Worm (Caenorhabditis elegans): ENCODE data around the gene T03D8.6.

Gene T03D8.6

DNA sequence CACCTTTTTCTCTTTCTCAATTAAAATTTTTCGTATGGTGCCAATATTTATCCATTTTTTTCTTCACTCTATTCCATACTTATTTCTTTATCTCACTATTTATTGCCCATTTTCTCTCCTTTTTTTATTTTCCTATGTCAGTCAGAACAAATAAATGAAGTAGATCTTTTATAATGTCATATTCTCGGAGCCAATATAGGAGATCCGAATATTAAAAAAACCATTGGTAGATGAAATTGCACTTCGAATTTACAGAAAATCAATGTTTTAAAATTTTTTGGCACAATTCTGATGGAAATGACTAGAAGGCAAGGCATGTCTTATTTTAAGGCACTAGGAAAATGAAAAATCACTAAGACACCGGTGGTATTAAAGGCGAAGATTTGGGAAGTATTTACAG is 29.5 kb downstream of the T03D8.6 start:
- TF ChIP-seq unc-39 (tag; optimal IDR thresholded peaks at IDR 0.05) (no peak), mbf-1 (tag; optimal IDR thresholded peaks at IDR 0.05) (peak; percentile 9)

DNA sequence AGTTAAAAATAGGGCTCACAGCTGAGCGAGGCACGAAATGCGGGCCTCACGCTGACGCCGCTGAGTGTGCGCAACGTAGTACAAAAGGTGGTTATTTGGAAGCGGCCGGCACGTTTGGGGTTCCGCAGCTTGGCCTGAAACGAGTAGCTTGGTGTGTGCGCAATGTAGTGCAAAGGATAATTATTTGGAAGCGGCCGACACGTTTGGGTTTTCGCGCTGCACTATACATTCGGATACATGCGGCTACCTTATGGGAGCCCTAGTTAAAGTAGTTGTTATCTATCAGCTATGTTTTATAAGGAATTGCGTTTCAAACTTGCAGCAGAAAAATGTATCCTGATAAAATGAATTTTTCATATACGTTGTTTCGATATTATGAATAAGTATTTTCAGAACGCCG is 30.1 kb downstream of the T03D8.6 start, which contains the start of gene Y44A6D.1:
TSS of gene Y44A6D.1 (minus strand) at position 23 of the 400 bp plus-strand sequence.
- peak; percentile 73 for TF ChIP-seq snpc-4 (tag; optimal IDR thresholded peaks at IDR 0.05)
- no peak for TF ChIP-seq nhr-23 (tag; optimal IDR thresholded peaks at IDR 0.05)

DNA sequence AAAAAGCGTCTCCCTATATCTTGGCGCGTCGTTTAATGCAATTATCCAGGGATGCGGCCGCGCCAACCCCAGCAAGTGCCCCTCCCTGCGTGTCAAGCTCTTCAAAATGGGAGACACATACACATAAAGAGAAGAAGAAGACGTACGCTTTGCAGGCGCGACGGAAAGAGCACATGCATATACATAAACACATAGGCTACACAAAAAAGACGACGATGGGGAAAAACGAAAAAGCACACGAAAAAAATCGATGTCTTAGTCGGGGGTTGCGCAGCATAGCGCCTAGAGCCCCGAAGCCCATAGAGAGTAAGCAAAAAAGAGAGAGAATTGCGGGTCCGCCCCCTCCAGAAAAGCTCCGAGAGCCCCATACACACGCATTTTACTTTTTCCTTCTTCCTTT is 31.0 kb downstream of the T03D8.6 start, which contains the start of gene tpan-1:
TSS of gene tpan-1 (plus strand) at position 398 of the 400 bp plus-strand sequence.
- no peak for TF ChIP-seq ceh-82 (tag; optimal IDR thresholded peaks at IDR 0.05)
- TF ChIP-seq sma-9 (GFP tag; optimal IDR thresholded peaks at IDR 0.05) = no peak
- no peak for TF ChIP-seq sma-9 (tag; optimal IDR thresholded peaks at IDR 0.05)
- no peak for TF ChIP-seq gmeb-1 (tag; optimal IDR thresholded peaks at IDR 0.05)
- TF ChIP-seq ztf-4 (tag; optimal IDR thresholded peaks at IDR 0.05) = no peak
- TF ChIP-seq crh-2 (tag; optimal IDR thresholded peaks at IDR 0.05) = peak; percentile 76
- peak; percentile 85 for TF ChIP-seq zag-1 (tag; optimal IDR thresholded peaks at IDR 0.05)
- TF ChIP-seq nhr-23 (tag; optimal IDR thresholded peaks at IDR 0.05) = no peak
- TF ChIP-seq F13H6.1 (tag; optimal IDR thresholded peaks at IDR 0.05) = peak; percentile 53
- TF ChIP-seq mdl-1 (tag; optimal IDR thresholded peaks at IDR 0.05) = peak in 1 of 2 experiments; percentile 73
- peak; percentile 90 for TF ChIP-seq unc-55 (GFP tag; optimal IDR thresholded peaks at IDR 0.05)
- TF ChIP-seq nhr-237 (tag; optimal IDR thresholded peaks at IDR 0.05) = no peak
- TF ChIP-seq C34F6.9 (tag; optimal IDR thresholded peaks at IDR 0.05) = peak; percentile 75
- TF ChIP-seq sem-4 (tag; optimal IDR thresholded peaks at IDR 0.05) = peak; percentile 36
- peak; percentile 64 for TF ChIP-seq nhr-129 (tag; optimal IDR thresholded peaks at IDR 0.05)
- peak; percentile 91 for TF ChIP-seq Y55F3AM.14 (GFP tag; optimal IDR thresholded peaks at IDR 0.05)
- TF ChIP-seq mbf-1 (tag; optimal IDR thresholded peaks at IDR 0.05) = no peak
- TF ChIP-seq egl-27 (tag; optimal IDR thresholded peaks at IDR 0.05) = peak; percentile 16
- no peak for TF ChIP-seq ztf-11 (tag; optimal IDR thresholded peaks at IDR 0.05)
- TF ChIP-seq lin-13 (GFP tag; optimal IDR thresholded peaks at IDR 0.05) = no peak
- TF ChIP-seq mab-5 (tag; optimal IDR thresholded peaks at IDR 0.05) = peak; percentile 22
- TF ChIP-seq blmp-1 (tag; optimal IDR thresholded peaks at IDR 0.05; ENCODE audit: insufficient read depth) = no peak
- TF ChIP-seq unc-39 (tag; optimal IDR thresholded peaks at IDR 0.05) = no peak
- TF ChIP-seq nhr-11 (tag; optimal IDR thresholded peaks at IDR 0.05) = no peak
- no peak for TF ChIP-seq elt-1 (tag; optimal IDR thresholded peaks at IDR 0.05)
- TF ChIP-seq sma-3 (GFP tag; optimal IDR thresholded peaks at IDR 0.05) = no peak
- no peak for TF ChIP-seq nhr-77 (tag; optimal IDR thresholded peaks at IDR 0.05)
- 0 out of 2 replicates have a peak, but pooled peaks have one; percentile 79 for TF ChIP-seq ztf-1 (GFP tag; conservative IDR thresholded peaks at IDR 0.05)
- TF ChIP-seq lin-11 (tag; optimal IDR thresholded peaks at IDR 0.05) = peak; percentile 75
- TF ChIP-seq lsy-2 (tag; optimal IDR thresholded peaks at IDR 0.05) = peak; percentile 29 to 57
- TF ChIP-seq peb-1 (tag; optimal IDR thresholded peaks at IDR 0.05) = no peak
- TF ChIP-seq aly-2 (tag; optimal IDR thresholded peaks at IDR 0.05) = no peak

DNA sequence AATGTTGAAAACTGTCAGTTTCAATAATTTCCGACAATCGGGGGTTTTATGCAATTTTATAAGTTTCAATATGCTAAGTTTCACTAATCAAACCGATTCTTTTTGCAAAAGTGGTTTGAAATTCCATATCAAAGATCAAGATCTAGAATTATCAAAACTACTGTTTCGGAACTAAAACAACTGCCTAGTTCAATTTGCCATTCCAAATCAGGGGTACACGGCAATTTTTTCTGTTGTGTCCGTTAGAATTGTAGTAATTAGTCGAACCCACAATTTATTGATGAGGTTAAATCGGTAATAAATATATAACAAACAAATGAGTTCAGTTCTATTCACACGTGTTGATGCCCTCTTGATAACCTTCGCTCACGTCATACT is 34.3 kb downstream of the T03D8.6 start:
- TF ChIP-seq snpc-4 (tag; optimal IDR thresholded peaks at IDR 0.05) = no peak
- TF ChIP-seq unc-62 (GFP tag; optimal IDR thresholded peaks at IDR 0.05) = no peak
- no peak for TF ChIP-seq crh-2 (tag; optimal IDR thresholded peaks at IDR 0.05)
- no peak for TF ChIP-seq mab-5 (tag; optimal IDR thresholded peaks at IDR 0.05)
- no peak for TF ChIP-seq mbf-1 (tag; optimal IDR thresholded peaks at IDR 0.05)
- TF ChIP-seq alr-1 (tag; optimal IDR thresholded peaks at IDR 0.05) = no peak

DNA sequence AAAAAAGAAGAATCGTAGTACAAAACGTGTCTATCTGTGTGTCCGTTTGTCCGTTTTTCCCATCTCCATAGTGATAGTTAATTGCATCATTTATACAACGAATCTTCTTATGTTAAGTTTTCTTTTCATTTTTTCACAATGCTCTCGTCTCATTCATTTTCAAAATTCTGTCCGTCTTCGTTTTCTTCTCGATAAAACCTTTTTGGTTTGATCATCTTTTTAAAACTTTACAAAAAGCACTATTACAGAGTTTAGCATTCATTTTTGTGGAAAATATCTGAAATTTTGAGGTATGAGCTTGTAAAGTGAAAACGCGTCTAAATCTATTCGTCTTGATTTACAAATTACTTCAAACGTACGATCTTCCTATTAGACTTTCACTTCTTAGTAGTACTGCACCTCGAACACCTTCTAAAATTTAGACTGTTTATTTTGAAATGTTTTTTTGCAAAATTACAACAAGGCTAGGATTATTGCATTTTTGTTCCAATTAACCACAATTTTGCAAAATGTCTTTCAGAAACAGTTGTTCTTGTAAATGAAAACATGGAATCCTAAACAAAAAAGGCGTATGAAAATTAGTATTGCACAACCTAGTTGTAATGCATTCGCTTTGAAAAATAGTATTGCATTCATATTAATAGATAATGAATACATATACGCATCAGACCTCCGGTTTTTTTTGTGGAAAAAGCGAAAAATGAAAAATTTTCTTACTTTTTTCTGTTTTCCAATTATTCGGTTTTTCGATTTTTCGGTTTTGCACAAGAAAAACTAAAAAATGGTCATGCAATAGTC is 34.9 kb downstream of the T03D8.6 start:
- TF ChIP-seq C34F6.9 (tag; optimal IDR thresholded peaks at IDR 0.05) (peak; percentile 15), R02D3.7 (tag; optimal IDR thresholded peaks at IDR 0.05) (no peak), crh-2 (tag; optimal IDR thresholded peaks at IDR 0.05) (no peak), sem-4 (tag; optimal IDR thresholded peaks at IDR 0.05) (no peak), lin-13 (GFP tag; optimal IDR thresholded peaks at IDR 0.05) (no peak), blmp-1 (tag; optimal IDR thresholded peaks at IDR 0.05; ENCODE audit: insufficient read depth) (no peak), elt-1 (tag; optimal IDR thresholded peaks at IDR 0.05) (no peak), ztf-11 (tag; optimal IDR thresholded peaks at IDR 0.05) (no peak), egl-27 (tag; optimal IDR thresholded peaks at IDR 0.05) (no peak), dmd-4 (tag; optimal IDR thresholded peaks at IDR 0.05) (no peak), ztf-4 (tag; optimal IDR thresholded peaks at IDR 0.05) (peak; percentile 38), nhr-25 (tag; optimal IDR thresholded peaks at IDR 0.05) (peak; percentile 45), mbf-1 (tag; optimal IDR thresholded peaks at IDR 0.05) (no peak), nhr-21 (tag; optimal IDR thresholded peaks at IDR 0.05) (peak; percentile 23), fos-1 (tag; optimal IDR thresholded peaks at IDR 0.05) (no peak), lsy-2 (tag; optimal IDR thresholded peaks at IDR 0.05) (peak; percentile 11 to 19), peb-1 (tag; optimal IDR thresholded peaks at IDR 0.05) (no peak), unc-39 (tag; optimal IDR thresholded peaks at IDR 0.05) (no peak), ceh-16 (tag; optimal IDR thresholded peaks at IDR 0.05) (no peak), nhr-77 (tag; optimal IDR thresholded peaks at IDR 0.05) (no peak), Y55F3AM.14 (GFP tag; optimal IDR thresholded peaks at IDR 0.05) (no peak), nhr-23 (tag; optimal IDR thresholded peaks at IDR 0.05) (no peak), nhr-11 (tag; optimal IDR thresholded peaks at IDR 0.05) (no peak)
